Fruit fly (Drosophila melanogaster) whole organism, adult: ENCODE data around the gene E2f1.

ENCODE experiments used
- ovo ChIP-seq: fragments of 200-800 bp; sonication (Bioruptor generic); optimal IDR thresholded peaks from 2 replicates; lab custom pipeline; 2016; ENCODE audit warnings: missing biosample characterization, missing genetic modification characterization
- pad ChIP-seq: fragments of 200-800 bp; sonication (Bioruptor generic); optimal IDR thresholded peaks from 3 replicates; lab custom pipeline; 2017; ENCODE audit warnings: missing biosample characterization, missing genetic modification characterization, mild to moderate bottlenecking, moderate library complexity, missing genetic modification reagents

DNA sequence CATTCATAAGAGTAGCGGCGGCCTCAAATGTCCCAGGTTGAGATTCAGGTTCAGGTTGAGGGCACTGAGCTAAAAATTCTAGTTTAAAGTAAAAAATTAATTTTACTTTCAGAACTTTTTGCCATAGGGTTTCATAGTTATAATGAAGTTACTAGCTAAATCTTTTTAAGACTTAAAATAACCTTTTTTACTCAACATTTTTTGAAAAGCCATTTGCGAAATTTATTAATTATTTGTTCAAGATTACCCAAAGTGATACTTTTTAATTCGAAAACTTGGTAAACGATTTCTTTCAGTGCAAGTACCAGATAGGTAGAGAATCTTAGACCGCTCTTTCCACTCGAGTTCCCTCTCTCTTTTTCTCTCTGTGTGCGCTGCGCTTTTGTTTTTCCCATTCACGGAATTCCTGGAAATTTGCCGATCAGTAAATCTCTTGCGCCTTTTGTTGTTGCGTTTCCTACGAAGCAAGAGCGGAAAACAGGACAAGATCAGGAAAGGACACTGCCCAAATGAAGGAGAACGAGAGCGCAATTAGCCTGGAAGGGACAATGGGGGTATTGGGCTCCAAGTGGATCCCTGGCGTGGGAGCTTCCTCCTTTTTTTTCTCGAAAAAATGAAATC is 19.0 kb downstream of the E2f1 start:
- no peak for TF ChIP-seq pad
- no peak for TF ChIP-seq ovo
